Fruit fly (Drosophila melanogaster) whole organism, wandering third instar larva: ENCODE results near the gene yellow-e3.
A peak's percentile ranks its signal among the peaks of the same experiment; 100 is the strongest.

Experiments used
- CG32264 ChIP-seq: fragments of 200-800 bp; sonication (Bioruptor generic); optimal IDR thresholded peaks from 2 replicates; lab custom pipeline; 2016; ENCODE audit warnings: missing biosample characterization, missing genetic modification characterization
- CG9705 ChIP-seq: fragments of 200-800 bp; sonication (Bioruptor generic); optimal IDR thresholded peaks from 2 replicates; lab custom pipeline; 2018; ENCODE audit warnings: missing biosample characterization, mild to moderate bottlenecking, missing genetic modification characterization
- CrebA ChIP-seq: fragments of 200-800 bp; sonication (Bioruptor generic); optimal IDR thresholded peaks from 2 replicates; lab custom pipeline; 2016; ENCODE audit warnings: missing biosample characterization, mild to moderate bottlenecking, missing genetic modification characterization, borderline replicate concordance
- Dfd ChIP-seq: fragments of >200 bp; optimal IDR thresholded peaks from 2 replicates; lab custom pipeline; 2017; ENCODE audit warnings: missing biosample characterization, missing genetic modification characterization
- Dif ChIP-seq: fragments of 200-275, 200-300 bp; sonication (Bioruptor generic); optimal IDR thresholded peaks from 2 replicates; lab custom pipeline; 2018; ENCODE audit warnings: missing biosample characterization, missing genetic modification characterization; ENCODE audit not compliant: partially characterized antibody
- GATAd ChIP-seq: sonication (Bioruptor generic); optimal IDR thresholded peaks from 2 replicates; lab custom pipeline; 2016; ENCODE audit warnings: missing biosample characterization, missing genetic modification characterization
- HLH106 ChIP-seq: fragments of 200-800 bp; optimal IDR thresholded peaks from 3 replicates; lab custom pipeline; 2019; ENCODE audit warnings: missing biosample characterization, mild to moderate bottlenecking, missing genetic modification characterization, moderate library complexity
- Hnf4 ChIP-seq: fragments of 200-800 bp; sonication (Bioruptor generic); optimal IDR thresholded peaks from 2 replicates; lab custom pipeline; 2016; ENCODE audit warnings: missing biosample characterization, mild to moderate bottlenecking, missing genetic modification characterization
- Hr78 ChIP-seq: fragments of >200 bp; optimal IDR thresholded peaks from 2 replicates; lab custom pipeline; 2017; ENCODE audit warnings: missing biosample characterization, missing genetic modification characterization
- Hr83 ChIP-seq: fragments of 200-300 bp; sonication (Bioruptor generic); optimal IDR thresholded peaks from 2 replicates; lab custom pipeline; 2016; ENCODE audit warnings: missing biosample characterization, mild to moderate bottlenecking, missing genetic modification characterization, moderate library complexity; ENCODE audit not compliant: poor library complexity, severe bottlenecking
- Jra ChIP-seq: sonication (Bioruptor generic); optimal IDR thresholded peaks from 2 replicates; lab custom pipeline; 2016; ENCODE audit warnings: missing biosample characterization, missing genetic modification characterization
- Mio ChIP-seq: sonication (Bioruptor generic); optimal IDR thresholded peaks from 2 replicates; lab custom pipeline; 2016; ENCODE audit warnings: missing biosample characterization, missing genetic modification characterization
- Myc ChIP-seq: fragments of >200 bp; optimal IDR thresholded peaks from 2 replicates; lab custom pipeline; 2017
- N ChIP-seq: fragments of >200 bp; optimal IDR thresholded peaks from 2 replicates; lab custom pipeline; 2018; ENCODE audit warnings: missing biosample characterization, missing external identifiers, missing genetic modification characterization
- OdsH ChIP-seq: fragments of 200-800 bp; sonication (Bioruptor generic); optimal IDR thresholded peaks from 2 replicates; lab custom pipeline; 2016; ENCODE audit warnings: missing biosample characterization, mild to moderate bottlenecking, missing genetic modification characterization
- Rel ChIP-seq, 2 experiments: fragments of 200-800 bp; sonication (Bioruptor generic) in 1 of 2; optimal IDR thresholded peaks; 2 replicates in 1 of 2; 3 replicates in 1 of 2; lab custom pipeline; 2016 to 2019; ENCODE audit warnings: mild to moderate bottlenecking in 2 of 2, missing biosample characterization in 2 of 2, missing genetic modification characterization in 2 of 2, moderate library complexity in 1 of 2
- Sp1 ChIP-seq: fragments of 200-800 bp; sonication (Bioruptor generic); optimal IDR thresholded peaks from 3 replicates; lab custom pipeline; 2019; ENCODE audit warnings: missing biosample characterization, mild to moderate bottlenecking, missing genetic modification characterization, moderate library complexity
- Vsx2 ChIP-seq: fragments of 200-300, 225-300 bp; sonication (Bioruptor generic); optimal IDR thresholded peaks from 2 replicates; lab custom pipeline; 2018; ENCODE audit warnings: missing biosample characterization, missing genetic modification characterization; ENCODE audit not compliant: partially characterized antibody
- br ChIP-seq: fragments of 200-800 bp; sonication (Bioruptor generic); optimal IDR thresholded peaks from 2 replicates; lab custom pipeline; 2016; ENCODE audit warnings: missing biosample characterization, missing genetic modification characterization
- brk ChIP-seq: fragments of 200-800 bp; sonication (Bioruptor generic); optimal IDR thresholded peaks from 2 replicates; lab custom pipeline; 2016; ENCODE audit warnings: missing biosample characterization, mild to moderate bottlenecking, missing genetic modification characterization
- dl ChIP-seq, 2 experiments: fragments of 175-275, 200-275 bp in 1 of 2; fragments of 200-275 bp in 1 of 2; sonication (Bioruptor generic); optimal IDR thresholded peaks; lab custom pipeline; 2018; ENCODE audit warnings: mild to moderate bottlenecking in 2 of 2, missing biosample characterization in 2 of 2, missing genetic modification characterization in 2 of 2, moderate library complexity in 2 of 2; ENCODE audit not compliant: partially characterized antibody in 2 of 2, insufficient read depth in 1 of 2
- dmrt93B ChIP-seq: fragments of 200-800 bp; sonication (Bioruptor generic); optimal IDR thresholded peaks from 2 replicates; lab custom pipeline; 2018; ENCODE audit warnings: missing biosample characterization, mild to moderate bottlenecking, missing genetic modification characterization
- dsf ChIP-seq: sonication (Bioruptor generic); optimal IDR thresholded peaks from 2 replicates; lab custom pipeline; 2016; ENCODE audit warnings: missing biosample characterization, missing genetic modification characterization, borderline replicate concordance
- ey ChIP-seq: fragments of 200-800 bp; sonication (Bioruptor generic); optimal IDR thresholded peaks from 2 replicates; lab custom pipeline; 2016; ENCODE audit warnings: missing biosample characterization, missing genetic modification characterization
- foxo ChIP-seq, 2 experiments: fragments of 200-800 bp; sonication (Bioruptor generic); optimal IDR thresholded peaks; 2 replicates in 1 of 2; 3 replicates in 1 of 2; lab custom pipeline; 2016 to 2017; ENCODE audit warnings: missing biosample characterization in 2 of 2, missing genetic modification characterization in 2 of 2
- fru ChIP-seq: fragments of 200-800 bp; sonication (Bioruptor generic); optimal IDR thresholded peaks from 3 replicates; lab custom pipeline; 2016; ENCODE audit warnings: missing biosample characterization, mild to moderate bottlenecking, missing genetic modification characterization
- h ChIP-seq: fragments of 200-800 bp; sonication (Bioruptor generic); optimal IDR thresholded peaks from 3 replicates; lab custom pipeline; 2016; ENCODE audit warnings: missing biosample characterization, mild to moderate bottlenecking, missing genetic modification characterization
- lola ChIP-seq: fragments of >200 bp; optimal IDR thresholded peaks from 2 replicates; lab custom pipeline; 2017; ENCODE audit warnings: missing biosample characterization, missing genetic modification characterization
- pan ChIP-seq: fragments of >200 bp; optimal IDR thresholded peaks from 2 replicates; lab custom pipeline; 2017
- psq ChIP-seq: fragments of 200-800 bp; sonication (Bioruptor generic); optimal IDR thresholded peaks from 3 replicates; lab custom pipeline; 2017; ENCODE audit warnings: missing biosample characterization, mild to moderate bottlenecking, missing genetic modification characterization, moderate library complexity
- rgr ChIP-seq: fragments of 200-800 bp; sonication (Bioruptor generic); optimal IDR thresholded peaks from 3 replicates; lab custom pipeline; 2016; ENCODE audit warnings: missing biosample characterization, mild to moderate bottlenecking, missing genetic modification characterization
- sage ChIP-seq: fragments of 200-800 bp; sonication (Bioruptor generic); optimal IDR thresholded peaks from 2 replicates; lab custom pipeline; 2016; ENCODE audit warnings: missing biosample characterization, mild to moderate bottlenecking, missing genetic modification characterization
- sv ChIP-seq: fragments of 200-800 bp; sonication (Bioruptor generic); optimal IDR thresholded peaks from 3 replicates; lab custom pipeline; 2016; ENCODE audit warnings: missing biosample characterization, missing genetic modification characterization
- tai ChIP-seq: sonication (Bioruptor generic); optimal IDR thresholded peaks from 2 replicates; lab custom pipeline; 2016; ENCODE audit warnings: missing biosample characterization, missing genetic modification characterization
- usp ChIP-seq: fragments of >200 bp; optimal IDR thresholded peaks from 2 replicates; lab custom pipeline; 2017; ENCODE audit warnings: missing biosample characterization, missing genetic modification characterization
- woc ChIP-seq: sonication (Bioruptor generic); optimal IDR thresholded peaks from 2 replicates; lab custom pipeline; 2016; ENCODE audit warnings: missing biosample characterization, mild to moderate bottlenecking, missing genetic modification characterization

yellow-e3 gene

dm6 chr3R:13381744-13382435 lies 22.8 kb downstream of the yellow-e3 start, which contains the start of the genes mRpS21 and Droj2 (continued):
- TF ChIP-seq Hnf4 (peak; percentile 46), ey (GFP tag; lab: Kevin White, UChicago) (peak; percentile 3), dmrt93B (GFP tag; lab: Kevin White, UChicago) (no peak), Mio (GFP tag; lab: Kevin White, UChicago) (no peak)

dm6 chr3R:13379675-13380074 lies 25.0 kb downstream of the yellow-e3 start, which contains the start of the genes CG9813 and CG8870:
CG9813 (minus strand) TSS chr3R:13379775.
CG8870 (plus strand) TSS chr3R:13379842.
- TF ChIP-seq sage, result no peak
- no peak for TF ChIP-seq Dif (GFP tag; lab: Kevin White, UChicago)
- TF ChIP-seq pan (lab: Kevin White, UChicago), result no peak
- no peak for TF ChIP-seq psq (GFP tag; lab: Kevin White, UChicago)
- no peak for TF ChIP-seq CG9705 (GFP tag; lab: Kevin White, UChicago)
- no peak for TF ChIP-seq Jra (GFP tag; lab: Kevin White, UChicago)
- TF ChIP-seq Sp1 (GFP tag; lab: Kevin White, UChicago), result no peak
- no peak for TF ChIP-seq N (GFP tag; lab: Kevin White, UChicago)
- TF ChIP-seq sv (GFP tag; lab: Kevin White, UChicago), result no peak
- no peak for TF ChIP-seq dmrt93B (GFP tag; lab: Kevin White, UChicago)
- TF ChIP-seq Rel (GFP tag; optimal IDR thresholded peaks at IDR 0.05; lab: Kevin White, UChicago), result no peak
- no peak for TF ChIP-seq Rel (tag; optimal IDR thresholded peaks at IDR 0.05; lab: Kevin White, UChicago)
- TF ChIP-seq Hr78 (GFP tag; lab: Kevin White, UChicago), result no peak
- no peak for TF ChIP-seq HLH106 (tag; lab: Kevin White, UChicago)
- no peak for TF ChIP-seq OdsH (GFP tag; lab: Kevin White, UChicago)
- no peak for TF ChIP-seq woc (GFP tag; lab: Kevin White, UChicago)
- TF ChIP-seq tai (GFP tag; lab: Kevin White, UChicago), result no peak
- TF ChIP-seq CG32264 (GFP tag; lab: Kevin White, UChicago), result no peak
- TF ChIP-seq rgr (GFP tag; lab: Kevin White, UChicago), result no peak

dm6 chr3R:13374913-13375312 lies 29.8 kb downstream of the yellow-e3 start:
- TF ChIP-seq Hr83 (GFP tag; lab: Kevin White, UChicago), result no peak
- no peak for TF ChIP-seq sage
- TF ChIP-seq h (GFP tag; lab: Kevin White, UChicago), result no peak
- TF ChIP-seq Dfd, result no peak
- TF ChIP-seq tai (GFP tag; lab: Kevin White, UChicago), result no peak
- TF ChIP-seq Hnf4, result no peak
- TF ChIP-seq GATAd (GFP tag; lab: Kevin White, UChicago), result no peak
- TF ChIP-seq lola, result no peak
- TF ChIP-seq br, result no peak
- TF ChIP-seq woc (GFP tag; lab: Kevin White, UChicago), result no peak
- TF ChIP-seq dl (GFP tag; optimal IDR thresholded peaks at IDR 0.05; lab: Kevin White, UChicago; ENCODE audit: insufficient read depth in 1 of 2, partially characterized antibody in 2 of 2), result no peak
- no peak for TF ChIP-seq Rel (GFP tag; optimal IDR thresholded peaks at IDR 0.05; lab: Kevin White, UChicago)
- TF ChIP-seq Rel (tag; optimal IDR thresholded peaks at IDR 0.05; lab: Kevin White, UChicago), result no peak
- no peak for TF ChIP-seq CrebA
- TF ChIP-seq HLH106 (tag; lab: Kevin White, UChicago), result no peak
- no peak for TF ChIP-seq CG32264 (GFP tag; lab: Kevin White, UChicago)

- peak; percentile 67 for TF ChIP-seq Hnf4
- no peak for TF ChIP-seq dl (GFP tag; optimal IDR thresholded peaks at IDR 0.05; lab: Kevin White, UChicago; ENCODE audit: insufficient read depth in 1 of 2, partially characterized antibody in 2 of 2)
- peak; percentile 88 for TF ChIP-seq Sp1 (GFP tag; lab: Kevin White, UChicago)
- TF ChIP-seq ey (GFP tag; lab: Kevin White, UChicago), result peak; percentile 73
- no peak for TF ChIP-seq CG9705 (GFP tag; lab: Kevin White, UChicago)
- TF ChIP-seq Jra (GFP tag; lab: Kevin White, UChicago), result peak; percentile 52
- no peak for TF ChIP-seq usp
- TF ChIP-seq pan (lab: Kevin White, UChicago), result no peak
- TF ChIP-seq Dfd, result no peak
- TF ChIP-seq Vsx2 (GFP tag; lab: Kevin White, UChicago), result no peak
- peak; percentile 60 for TF ChIP-seq dmrt93B (GFP tag; lab: Kevin White, UChicago)
- peak; percentile 82 for TF ChIP-seq brk (GFP tag; lab: Kevin White, UChicago)
- TF ChIP-seq fru, result peak; percentile 76
- TF ChIP-seq OdsH (GFP tag; lab: Kevin White, UChicago), result peak; percentile 81
- peak; percentile 1 for TF ChIP-seq CG32264 (GFP tag; lab: Kevin White, UChicago)
- peak; percentile 73 for TF ChIP-seq psq (GFP tag; lab: Kevin White, UChicago)
- peak in 1 of 2 experiments; percentile 65 for TF ChIP-seq foxo (GFP tag; optimal IDR thresholded peaks at IDR 0.05; lab: Kevin White, UChicago)
- peak; percentile 0 for TF ChIP-seq CrebA
- TF ChIP-seq tai (GFP tag; lab: Kevin White, UChicago), result peak; percentile 9
- no peak for TF ChIP-seq Myc (lab: Kevin White, UChicago)
- peak; percentile 51 for TF ChIP-seq br
- TF ChIP-seq HLH106 (tag; lab: Kevin White, UChicago), result peak; percentile 69
- TF ChIP-seq rgr (GFP tag; lab: Kevin White, UChicago), result peak; percentile 82
- no peak for TF ChIP-seq Dif (GFP tag; lab: Kevin White, UChicago)
- TF ChIP-seq dsf (GFP tag; lab: Kevin White, UChicago), result no peak
- TF ChIP-seq h (GFP tag; lab: Kevin White, UChicago), result peak; percentile 82
- peak; percentile 24 for TF ChIP-seq sage
These were observed 32.6 kb downstream of the yellow-e3 start, which contains the start of the genes Lip3 and CG34309 for dm6 chr3R:13371840-13372680. Lip3 (minus strand) TSS chr3R:13371904. CG34309 (plus strand) TSS chr3R:13372630.
